Worm (Caenorhabditis elegans) whole organism, L1 larva: ENCODE results near the gene B0496.2.

ENCODE experiments used
- C16A3.4 ChIP-seq: fragments of 150-350 bp; optimal IDR thresholded peaks from 2 replicates; lab custom pipeline; 2014; ENCODE audit warnings: missing biosample characterization, missing genetic modification characterization
- F16B12.6 ChIP-seq: fragments of 150-350 bp; optimal IDR thresholded peaks from 2 replicates; lab custom pipeline; 2014; ENCODE audit warnings: missing biosample characterization, missing genetic modification characterization
- Y116A8C.19 ChIP-seq: sonication (generic microtip); optimal IDR thresholded peaks from 2 replicates; lab custom pipeline; 2016; ENCODE audit warnings: missing compliant biosample characterization, missing genetic modification characterization, borderline replicate concordance
- aha-1 ChIP-seq: fragments of 150-350 bp; optimal IDR thresholded peaks from 2 replicates; lab custom pipeline; 2014; ENCODE audit warnings: missing biosample characterization, missing genetic modification characterization
- blmp-1 ChIP-seq: fragments of 150-350 bp; optimal IDR thresholded peaks from 2 replicates; lab custom pipeline; 2014; ENCODE audit warnings: missing biosample characterization, missing genetic modification characterization
- ceh-8 ChIP-seq: fragments of 200-800 bp; sonication (Bioruptor generic); optimal IDR thresholded peaks from 2 replicates; lab custom pipeline; 2018; ENCODE audit warnings: mild to moderate bottlenecking, missing genetic modification characterization, moderate library complexity, missing compliant biosample characterization
- ceh-88 ChIP-seq: fragments of 200-800 bp; sonication (Bioruptor generic); IDR thresholded peaks from 2 replicates; pipeline ENCODE4 v1.3.6; 2022; ENCODE audit warnings: missing genetic modification characterization, missing compliant biosample characterization
- ceh-90 ChIP-seq: sonication (generic microtip); optimal IDR thresholded peaks from 2 replicates; lab custom pipeline; 2016; ENCODE audit warnings: missing genetic modification characterization, missing compliant biosample characterization
- efl-1 ChIP-seq, 4 experiments: fragments of 150-350 bp; optimal IDR thresholded peaks in 3 of 4; peaks in 1 of 4; 1 replicate in 1 of 4; 2 replicates in 3 of 4; lab custom pipeline; 2014; ENCODE audit warnings: missing biosample characterization in 2 of 4, missing genetic modification characterization in 2 of 4, missing genetic modification reagents in 2 of 4
- egl-13 ChIP-seq: sonication (generic microtip); optimal IDR thresholded peaks from 2 replicates; lab custom pipeline; 2016; ENCODE audit warnings: missing genotype, missing genetic modification reagents, missing genetic modification characterization, missing compliant biosample characterization
- egl-27 ChIP-seq, 2 experiments: fragments of 150-350 bp in 1 of 2; sonication (generic microtip); optimal IDR thresholded peaks; 3 replicates each; lab custom pipeline; 2017 to 2018; ENCODE audit warnings: missing biosample characterization in 2 of 2, missing genetic modification characterization in 2 of 2, missing genetic modification reagents in 2 of 2
- elt-3 ChIP-seq, 6 experiments: fragments of 150-350 bp in 1 of 6; sonication (generic microtip); optimal IDR thresholded peaks; 2 replicates each; lab custom pipeline; 2017 to 2018; ENCODE audit warnings: missing biosample characterization in 6 of 6, missing genetic modification characterization in 6 of 6, inconsistent platforms in 1 of 6
- ets-5 ChIP-seq: fragments of 200-800 bp; sonication (Bioruptor generic); IDR thresholded peaks from 2 replicates; pipeline ENCODE4 v1.3.6; 2022; ENCODE audit warnings: missing genetic modification characterization, missing compliant biosample characterization
- fkh-4 ChIP-seq: sonication (generic microtip); optimal IDR thresholded peaks from 2 replicates; lab custom pipeline; 2016; ENCODE audit warnings: missing compliant biosample characterization, missing genetic modification characterization, borderline replicate concordance
- fkh-8 ChIP-seq: sonication (generic microtip); optimal IDR thresholded peaks from 2 replicates; lab custom pipeline; 2016; ENCODE audit warnings: mild to moderate bottlenecking, missing genetic modification characterization, missing compliant biosample characterization
- hpl-2 ChIP-seq: fragments of 150-350 bp; optimal IDR thresholded peaks from 2 replicates; lab custom pipeline; 2014; ENCODE audit warnings: missing biosample characterization, missing genetic modification reagents, missing genetic modification characterization
- isw-1 ChIP-seq: fragments of 200-800 bp; sonication (Bioruptor generic); IDR thresholded peaks from 2 replicates; pipeline ENCODE4 v1.3.6; 2022; ENCODE audit warnings: missing genetic modification characterization, missing compliant biosample characterization
- jun-1 ChIP-seq: fragments of 150-350 bp; optimal IDR thresholded peaks from 2 replicates; lab custom pipeline; 2014; ENCODE audit warnings: missing biosample characterization, missing genetic modification reagents, missing genetic modification characterization
- lin-13 ChIP-seq: fragments of 150-350 bp; optimal IDR thresholded peaks from 2 replicates; lab custom pipeline; 2014; ENCODE audit warnings: missing biosample characterization, missing genetic modification reagents, missing genetic modification characterization
- lsy-2 ChIP-seq, 2 experiments: fragments of 150-350 bp; optimal IDR thresholded peaks; 2 replicates each; lab custom pipeline; 2014; ENCODE audit warnings: missing biosample characterization in 2 of 2, missing genetic modification characterization in 2 of 2
- nhr-11 ChIP-seq: fragments of 150-350 bp; optimal IDR thresholded peaks from 2 replicates; lab custom pipeline; 2014; ENCODE audit warnings: missing biosample characterization, missing genetic modification characterization
- nhr-12 ChIP-seq: sonication (generic microtip); optimal IDR thresholded peaks from 2 replicates; lab custom pipeline; 2017; ENCODE audit warnings: missing biosample characterization, missing genetic modification characterization
- nhr-20 ChIP-seq: sonication (generic microtip); optimal IDR thresholded peaks from 2 replicates; lab custom pipeline; 2016; ENCODE audit warnings: mild to moderate bottlenecking, missing genetic modification characterization, missing compliant biosample characterization
- nhr-47 ChIP-seq: sonication (generic microtip); optimal IDR thresholded peaks from 2 replicates; lab custom pipeline; 2016; ENCODE audit warnings: mild to moderate bottlenecking, missing genetic modification characterization, moderate library complexity, missing compliant biosample characterization
- nhr-71 ChIP-seq: sonication (generic microtip); optimal IDR thresholded peaks from 2 replicates; lab custom pipeline; 2016; ENCODE audit warnings: mild to moderate bottlenecking, missing genetic modification characterization, moderate library complexity, missing compliant biosample characterization
- nhr-76 ChIP-seq: sonication (generic microtip); optimal IDR thresholded peaks from 2 replicates; lab custom pipeline; 2017; ENCODE audit warnings: missing biosample characterization, missing genetic modification characterization
- nhr-77 ChIP-seq: fragments of 150-350 bp; optimal IDR thresholded peaks from 2 replicates; lab custom pipeline; 2014; ENCODE audit warnings: missing biosample characterization, missing genetic modification characterization
- nhr-85 ChIP-seq: sonication (generic microtip); peaks from one replicate; lab custom pipeline; 2016; ENCODE audit warnings: missing genetic modification characterization, inconsistent platforms, missing compliant biosample characterization
- pag-3 ChIP-seq: sonication (generic microtip); optimal IDR thresholded peaks from 2 replicates; lab custom pipeline; 2017; ENCODE audit warnings: missing genetic modification characterization, mild to moderate bottlenecking, missing compliant biosample characterization, antibody characterized with exemption, borderline replicate concordance; ENCODE audit not compliant: insufficient read depth
- snpc-4 ChIP-seq: fragments of 150-350 bp; optimal IDR thresholded peaks from 2 replicates; lab custom pipeline; 2014; ENCODE audit warnings: missing biosample characterization, missing genetic modification characterization
- unc-86 ChIP-seq: sonication (generic microtip); optimal IDR thresholded peaks from 2 replicates; lab custom pipeline; 2016; ENCODE audit warnings: missing genetic modification characterization, missing compliant biosample characterization
- zip-4 ChIP-seq: fragments of 200-800 bp; sonication (Bioruptor generic); optimal IDR thresholded peaks from 2 replicates; lab custom pipeline; 2018; ENCODE audit warnings: mild to moderate bottlenecking, missing genetic modification characterization, moderate library complexity, missing compliant biosample characterization

B0496.2 gene

DNA sequence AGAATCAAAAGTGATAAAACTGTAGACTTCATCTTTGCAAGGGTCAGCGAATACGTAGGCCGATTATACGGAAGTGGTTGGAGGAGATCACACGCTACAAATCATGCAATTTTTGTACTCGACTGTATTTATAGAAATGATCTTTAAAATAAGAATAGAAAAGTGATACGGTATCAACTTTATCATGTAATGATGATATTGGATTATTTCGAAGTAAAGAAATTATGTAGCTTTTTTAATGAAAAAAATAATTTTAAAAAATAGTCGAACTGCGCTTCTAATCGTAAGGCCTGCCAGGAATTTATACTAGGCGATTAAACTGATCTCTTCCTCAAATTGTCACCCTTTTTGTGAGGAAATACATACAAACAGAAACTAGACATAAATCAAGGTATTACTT is 13.8 kb upstream of the B0496.2 start, which contains the start of gene B0496.11:
Gene B0496.11, minus strand, starts transcription at position 101 of the 400 bp plus-strand sequence.
- TF ChIP-seq nhr-12 (tag; lab: Kevin White, UChicago): no peak
- no peak for TF ChIP-seq fkh-4 (tag; lab: Kevin White, UChicago)
- no peak for TF ChIP-seq unc-86 (tag; lab: Kevin White, UChicago)
- no peak for TF ChIP-seq nhr-47 (tag; lab: Kevin White, UChicago)
- TF ChIP-seq ceh-90 (tag; lab: Kevin White, UChicago): no peak
- TF ChIP-seq nhr-11 (tag; lab: Kevin White, UChicago): no peak
- TF ChIP-seq nhr-85 (tag; lab: Kevin White, UChicago): no peak
- TF ChIP-seq hpl-2 (GFP tag; lab: Kevin White, UChicago): no peak
- no peak for TF ChIP-seq egl-27 (tag; optimal IDR thresholded peaks at IDR 0.05; lab: Kevin White, UChicago)
- TF ChIP-seq egl-13: no peak
- no peak for TF ChIP-seq nhr-71 (tag; lab: Kevin White, UChicago)
- TF ChIP-seq nhr-77 (tag; lab: Kevin White, UChicago): no peak

DNA sequence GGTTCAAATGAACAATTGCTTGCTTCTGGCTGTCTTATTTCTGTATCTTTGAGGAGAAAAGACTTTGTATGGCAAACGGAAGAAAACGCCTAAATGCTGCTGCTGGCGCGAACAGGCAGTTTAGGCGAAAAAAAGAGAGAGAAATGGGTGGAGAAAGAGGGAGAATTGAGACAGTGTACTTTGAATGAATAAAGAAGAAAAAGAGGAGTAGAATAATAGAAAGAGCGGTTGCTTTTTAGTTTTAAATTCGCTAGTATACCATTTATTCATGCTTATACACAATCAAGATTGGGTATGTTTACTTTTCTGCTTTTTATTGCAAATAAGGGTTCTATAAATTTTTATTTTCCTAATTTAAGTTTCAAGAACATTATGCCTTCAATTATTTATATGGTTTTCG is 8.3 kb upstream of the B0496.2 start:
- TF ChIP-seq pag-3 (tag; lab: Kevin White, UChicago): no peak
- TF ChIP-seq ceh-88 (GFP tag; lab: Robert Waterston, UW): no peak
- TF ChIP-seq blmp-1 (tag; lab: Kevin White, UChicago): peak; percentile 8

- TF ChIP-seq nhr-20 (tag; lab: Kevin White, UChicago): no peak
- no peak for TF ChIP-seq isw-1
- no peak for TF ChIP-seq ceh-90 (tag; lab: Kevin White, UChicago)
- no peak for TF ChIP-seq fkh-8 (tag; lab: Kevin White, UChicago)
- TF ChIP-seq elt-3 (tag; optimal IDR thresholded peaks at IDR 0.05; lab: Kevin White, UChicago): peak in 4 of 6 experiments; percentile 1 to 77 (median 42)
- TF ChIP-seq lsy-2 (tag; optimal IDR thresholded peaks at IDR 0.05; lab: Kevin White, UChicago): no peak
- peak; percentile 97 for TF ChIP-seq blmp-1 (tag; lab: Kevin White, UChicago)
Measured at ce11 chrIV:7440238-7440637, 7.4 kb upstream of the B0496.2 start.

- no peak for TF ChIP-seq efl-1 (optimal IDR thresholded peaks at IDR 0.05; lab: Kevin White, UChicago)
- TF ChIP-seq efl-1 (GFP tag; optimal IDR thresholded peaks at IDR 0.05 in 1 of 2; lab: Kevin White, UChicago): no peak
- TF ChIP-seq lin-13 (GFP tag; lab: Kevin White, UChicago): no peak
- no peak for TF ChIP-seq nhr-12 (tag; lab: Kevin White, UChicago)
- no peak for TF ChIP-seq snpc-4
- TF ChIP-seq ets-5: no peak
- TF ChIP-seq unc-86 (tag; lab: Kevin White, UChicago): no peak
- TF ChIP-seq ceh-8 (GFP tag; lab: Kevin White, UChicago): no peak
- no peak for TF ChIP-seq nhr-71 (tag; lab: Kevin White, UChicago)
- TF ChIP-seq fkh-4 (tag; lab: Kevin White, UChicago): no peak
- no peak for TF ChIP-seq aha-1 (tag; lab: Kevin White, UChicago)
- no peak for TF ChIP-seq nhr-76 (tag; lab: Kevin White, UChicago)
- TF ChIP-seq jun-1 (tag; lab: Kevin White, UChicago): no peak
- TF ChIP-seq C16A3.4 (tag; lab: Kevin White, UChicago): no peak
- no peak for TF ChIP-seq isw-1
- no peak for TF ChIP-seq F16B12.6
- TF ChIP-seq zip-4 (GFP tag; lab: Kevin White, UChicago): no peak
- no peak for TF ChIP-seq Y116A8C.19
Measured at ce11 chrIV:7445236-7445635, 2.4 kb upstream of the B0496.2 start, which contains the start of gene valv-1. Gene valv-1, minus strand, starts transcription at chrIV:7445336.

DNA sequence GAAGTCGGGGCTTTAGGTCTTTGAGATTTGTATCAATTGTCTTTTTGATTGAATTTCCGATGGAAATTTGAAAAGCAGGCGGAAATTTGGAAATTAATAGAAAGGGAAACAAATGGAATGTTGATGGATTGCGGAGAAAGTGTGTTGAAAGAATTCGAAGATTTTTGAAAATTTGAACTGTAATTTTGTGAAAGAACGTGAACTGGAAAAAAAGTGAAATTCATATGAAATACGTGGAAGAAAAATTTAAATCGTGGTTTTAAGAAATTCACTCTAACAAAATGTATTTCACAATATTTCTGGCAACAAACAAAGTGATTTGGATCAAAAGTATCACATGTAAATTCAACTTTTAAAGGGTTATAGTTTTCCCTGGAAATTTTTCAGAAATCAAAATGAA is 1.7 kb upstream of the B0496.2 start, which contains the start of gene B0496.1:
Gene B0496.1, plus strand, starts transcription at position 301 of the 400 bp plus-strand sequence.
- TF ChIP-seq blmp-1 (tag; lab: Kevin White, UChicago): peak; percentile 41
- no peak for TF ChIP-seq ceh-88 (GFP tag; lab: Robert Waterston, UW)
